Fruit fly (Drosophila melanogaster): Measurements from ENCODE around the gene Gfat1.

The Gfat1 gene

DNA sequence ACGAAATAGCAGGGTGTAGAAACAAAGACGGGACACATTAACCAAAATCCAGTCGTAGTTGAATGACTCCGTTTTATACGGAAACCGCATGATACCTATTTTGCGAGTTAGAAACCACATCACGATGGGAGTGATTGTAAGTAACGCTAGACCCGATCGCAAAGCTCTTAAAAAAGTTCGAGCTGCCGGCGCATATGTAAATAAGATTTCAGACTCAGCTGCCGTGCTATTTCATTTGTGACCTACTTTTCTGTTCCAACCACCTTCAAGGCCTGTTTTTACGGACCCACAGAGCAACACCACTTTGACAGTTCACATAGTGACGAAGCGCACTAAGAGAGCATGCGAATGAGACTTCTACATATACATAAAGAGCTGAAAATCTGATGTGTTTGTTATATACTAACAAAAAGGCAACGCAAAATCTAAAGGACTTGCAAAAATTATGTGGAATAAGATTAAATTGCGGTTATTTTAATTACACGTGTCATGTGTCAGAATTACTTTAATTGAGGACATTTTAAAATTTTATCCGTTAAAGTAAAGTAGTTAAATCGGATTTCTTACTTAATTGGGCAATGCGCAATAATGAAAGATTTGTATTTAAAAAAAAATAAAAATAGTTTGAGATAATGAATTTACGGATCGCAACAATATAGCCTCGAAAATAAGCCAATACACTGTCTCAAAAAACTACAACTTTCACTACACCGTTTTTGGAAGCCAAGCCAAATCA lies 52.7 kb downstream of the Gfat1 start:
- TF ChIP-seq fd85E (GFP tag; optimal IDR thresholded peaks at IDR 0.05) = no peak
- no peak for TF ChIP-seq CG6808 (GFP tag; optimal IDR thresholded peaks at IDR 0.05)
- no peak for TF ChIP-seq CG3032 (tag; optimal IDR thresholded peaks at IDR 0.05)
- no peak for TF ChIP-seq pdm3 (GFP tag; optimal IDR thresholded peaks at IDR 0.05)
- no peak for TF ChIP-seq svp (GFP tag)
- TF ChIP-seq CG1621 (tag; optimal IDR thresholded peaks at IDR 0.05) = no peak
- no peak for TF ChIP-seq Smox (GFP tag; optimal IDR thresholded peaks at IDR 0.05)
- no peak for TF ChIP-seq Blimp-1 (GFP tag; optimal IDR thresholded peaks at IDR 0.05)
- no peak for TF ChIP-seq CG16779 (tag; optimal IDR thresholded peaks at IDR 0.05)
- peak in 1 of 2 experiments; percentile 19 for TF ChIP-seq salr (GFP tag; optimal IDR thresholded peaks at IDR 0.05)
- TF ChIP-seq Eip78C (GFP tag) = peak; percentile 54
- TF ChIP-seq CG3919 (GFP tag; optimal IDR thresholded peaks at IDR 0.05) = no peak
- no peak for TF ChIP-seq CG11762 (GFP tag; optimal IDR thresholded peaks at IDR 0.05; ENCODE audit: insufficient read depth)
- TF ChIP-seq ss (GFP tag; optimal IDR thresholded peaks at IDR 0.05) = no peak
- TF ChIP-seq Met (GFP tag; optimal IDR thresholded peaks at IDR 0.05) = no peak
- TF ChIP-seq CG9139 (GFP tag; optimal IDR thresholded peaks at IDR 0.05) = no peak
- TF ChIP-seq CG8319 (GFP tag; optimal IDR thresholded peaks at IDR 0.05) = no peak
- no peak for TF ChIP-seq CG31627 (GFP tag; optimal IDR thresholded peaks at IDR 0.05)
- TF ChIP-seq OdsH (GFP tag; optimal IDR thresholded peaks at IDR 0.05) = no peak
- TF ChIP-seq Hr4 (GFP tag; optimal IDR thresholded peaks at IDR 0.05) = peak; percentile 18
- TF ChIP-seq CG4318 (GFP tag; optimal IDR thresholded peaks at IDR 0.05) = peak; percentile 48
- TF ChIP-seq CG10669 (GFP tag; optimal IDR thresholded peaks at IDR 0.05) = no peak
- TF ChIP-seq Gug (GFP tag; IDR thresholded peaks at IDR 0.05) = no peak
- no peak for TF ChIP-seq CG8119 (GFP tag; IDR thresholded peaks at IDR 0.05)
- TF ChIP-seq CG32006 (GFP tag; optimal IDR thresholded peaks at IDR 0.05) = peak; percentile 66
- TF ChIP-seq eg (GFP tag; IDR thresholded peaks at IDR 0.05) = 0 out of 3 replicates have a peak, but pooled peaks have one; percentile 4
- TF ChIP-seq Eip75B (GFP tag; optimal IDR thresholded peaks at IDR 0.05) = no peak

DNA sequence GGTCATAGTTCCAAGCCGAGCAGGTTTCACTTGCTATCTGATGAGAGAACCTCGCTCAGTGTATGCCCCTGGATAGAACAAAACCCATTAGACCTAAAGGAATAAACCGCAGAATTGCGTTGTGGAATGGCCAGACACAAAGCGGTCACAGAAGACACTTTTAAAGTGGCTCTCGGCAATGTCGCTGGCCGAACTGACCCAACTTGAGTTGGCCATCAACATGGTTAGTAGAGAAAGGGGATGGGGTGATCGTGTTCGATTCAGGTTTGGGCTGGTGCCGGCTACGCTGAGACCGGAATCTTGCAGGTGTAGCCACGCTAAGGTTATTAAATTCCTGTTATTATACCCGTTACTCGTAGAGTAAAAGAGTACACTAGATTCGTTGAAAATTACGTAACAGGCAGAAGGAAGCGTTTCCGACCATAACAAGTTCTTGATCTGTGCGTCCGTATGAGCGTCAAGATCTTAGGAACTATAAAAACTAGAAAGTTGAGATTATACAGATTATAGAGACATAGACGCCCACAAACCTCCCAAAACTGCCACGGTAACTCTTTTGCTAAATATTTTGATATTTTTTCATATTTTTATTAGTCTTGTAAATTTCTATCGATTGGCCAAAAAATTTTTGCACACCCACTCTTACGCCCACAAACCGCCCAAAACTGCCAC lies 54.4 kb downstream of the Gfat1 start:
- TF ChIP-seq Eip78C (GFP tag) (peak; percentile 66), esn (GFP tag; optimal IDR thresholded peaks at IDR 0.05) (no peak), ss (GFP tag; optimal IDR thresholded peaks at IDR 0.05) (peak in 1 of 2 experiments; percentile 45), OdsH (GFP tag; optimal IDR thresholded peaks at IDR 0.05) (no peak)

DNA sequence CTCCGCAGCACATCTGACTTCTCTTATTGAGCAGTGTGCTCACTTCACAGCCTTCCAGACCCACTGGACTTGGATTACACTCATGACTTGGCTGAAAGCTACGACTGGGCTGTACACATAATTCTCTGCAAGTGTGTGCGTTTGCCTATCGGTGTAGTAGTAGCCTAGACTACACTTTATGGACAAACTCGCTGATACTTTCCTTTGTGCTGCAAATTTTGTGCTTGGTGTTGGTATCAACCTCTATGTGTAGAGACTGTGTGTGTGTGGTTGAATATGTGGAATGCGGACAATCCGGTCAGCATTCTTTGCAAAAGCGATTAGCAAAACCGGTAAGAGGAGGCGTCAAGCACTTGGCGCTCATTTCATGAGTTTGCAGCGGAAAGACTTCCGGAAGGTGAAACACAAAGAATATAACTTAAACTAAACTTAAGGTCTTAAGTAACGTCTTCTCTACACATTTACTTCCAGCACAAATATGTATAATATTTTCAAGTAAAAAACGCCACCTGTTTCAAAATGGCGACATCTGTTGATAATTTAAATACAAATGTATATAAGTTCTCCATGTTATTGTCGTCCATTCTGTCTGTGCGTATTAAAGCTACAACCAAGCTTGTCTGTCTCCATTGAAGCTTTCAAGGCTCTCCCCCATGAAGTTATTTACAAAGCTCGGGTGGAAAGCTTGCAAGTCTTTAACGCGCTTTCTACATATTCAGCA lies 60.7 kb downstream of the Gfat1 start:
- TF ChIP-seq ss (GFP tag; optimal IDR thresholded peaks at IDR 0.05) (peak; percentile 26 to 73), eg (GFP tag; IDR thresholded peaks at IDR 0.05) (no peak), CG6163 (GFP tag; IDR thresholded peaks at IDR 0.05) (no peak), salr (GFP tag; optimal IDR thresholded peaks at IDR 0.05) (peak in 1 of 2 experiments; percentile 15), CG6792 (GFP tag; optimal IDR thresholded peaks at IDR 0.05) (peak; percentile 4), CG3919 (GFP tag; optimal IDR thresholded peaks at IDR 0.05) (no peak), CG8632 (GFP tag; optimal IDR thresholded peaks at IDR 0.05) (no peak), Blimp-1 (GFP tag; optimal IDR thresholded peaks at IDR 0.05) (peak; percentile 17), net (GFP tag; optimal IDR thresholded peaks at IDR 0.05) (no peak), Eip78C (GFP tag) (peak; percentile 73), dsx (GFP tag; optimal IDR thresholded peaks at IDR 0.05; ENCODE audit: poor library complexity, severe bottlenecking) (peak; percentile 13), CG6808 (GFP tag; optimal IDR thresholded peaks at IDR 0.05) (peak; percentile 11), Lpt (GFP tag; optimal IDR thresholded peaks at IDR 0.05) (peak; percentile 69), Hr4 (GFP tag; optimal IDR thresholded peaks at IDR 0.05) (no peak), Sox14 (GFP tag; optimal IDR thresholded peaks at IDR 0.05) (peak; percentile 50), Sox15 (GFP tag; optimal IDR thresholded peaks at IDR 0.05) (no peak), CG9139 (GFP tag; optimal IDR thresholded peaks at IDR 0.05) (peak; percentile 1)

All from whole organism, prepupa.